Worm (Caenorhabditis elegans): ENCODE results near the gene cgr-1.

The cgr-1 gene

DNA sequence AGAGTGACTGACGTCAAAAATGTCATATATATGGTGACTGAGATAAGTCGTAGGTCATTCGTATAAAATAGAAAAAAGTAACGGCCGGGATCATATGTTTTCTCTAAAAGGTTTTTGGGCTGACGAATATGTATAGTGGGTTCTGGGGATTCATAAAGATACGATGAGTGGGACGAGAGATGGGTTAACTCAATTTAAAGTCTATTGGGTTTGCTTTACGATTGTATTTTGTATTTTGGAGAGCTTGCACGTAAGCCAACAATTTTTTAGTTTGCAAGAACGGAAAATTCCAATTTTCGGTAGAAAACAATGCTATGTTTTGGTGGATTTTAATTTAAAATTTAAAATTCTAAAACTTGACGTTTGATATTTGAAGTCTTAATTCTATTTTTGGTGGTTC, 15.8 kb downstream of the cgr-1 start:
- no peak for TF ChIP-seq nhr-25 (tag; optimal IDR thresholded peaks at IDR 0.05)
- no peak for TF ChIP-seq nhr-237 (tag; optimal IDR thresholded peaks at IDR 0.05)
- no peak for TF ChIP-seq ztf-11 (tag; optimal IDR thresholded peaks at IDR 0.05)

- TF ChIP-seq R02D3.7 (tag; optimal IDR thresholded peaks at IDR 0.05) (no peak), lin-39 (tag; optimal IDR thresholded peaks at IDR 0.05) (no peak), elt-1 (tag; optimal IDR thresholded peaks at IDR 0.05) (no peak)
These were observed 16.8 kb downstream of the cgr-1 start for ce11 chrX:3583436-3583835.

ce11 chrX:3581813-3582212, 18.4 kb downstream of the cgr-1 start:
- TF ChIP-seq nhr-237 (tag; optimal IDR thresholded peaks at IDR 0.05) (no peak), elt-1 (tag; optimal IDR thresholded peaks at IDR 0.05) (no peak), unc-62 (GFP tag; optimal IDR thresholded peaks at IDR 0.05) (no peak), elt-2 (tag; optimal IDR thresholded peaks at IDR 0.05) (no peak), nhr-11 (tag; optimal IDR thresholded peaks at IDR 0.05) (no peak), pha-4 (tag; optimal IDR thresholded peaks at IDR 0.05) (no peak), daf-12 (tag; optimal IDR thresholded peaks at IDR 0.05) (no peak), nhr-28 (tag; optimal IDR thresholded peaks at IDR 0.05) (no peak), hmg-11 (tag; optimal IDR thresholded peaks at IDR 0.05) (no peak), fos-1 (tag; optimal IDR thresholded peaks at IDR 0.05) (no peak), nhr-67 (tag; optimal IDR thresholded peaks at IDR 0.05) (no peak)

DNA sequence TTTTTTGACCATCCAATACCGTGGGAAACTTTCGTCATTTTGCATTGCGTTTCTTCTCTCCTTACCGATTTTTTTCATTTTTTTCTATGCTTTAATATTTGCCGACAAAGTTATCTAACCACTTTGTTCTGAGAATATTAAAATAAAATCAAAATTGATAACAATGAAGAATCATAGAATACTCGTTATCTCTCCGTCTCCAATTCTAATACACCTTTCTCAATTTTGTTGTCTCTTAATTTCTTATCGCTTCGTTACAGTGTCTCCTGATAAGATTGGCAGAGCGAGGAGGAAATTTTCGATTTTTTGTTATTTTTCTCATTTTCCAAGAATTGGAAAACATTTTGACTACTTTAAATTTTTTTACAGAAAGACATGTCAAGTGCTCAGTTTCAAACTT, 24.0 kb downstream of the cgr-1 start, which contains the start of gene ckc-1:
ckc-1 (plus strand) TSS at position 368 of the 400 bp plus-strand sequence.
- TF ChIP-seq elt-3 (tag; optimal IDR thresholded peaks at IDR 0.05) = peak in 1 of 3 experiments; percentile 67
- TF ChIP-seq ceh-28 (tag; optimal IDR thresholded peaks at IDR 0.05) = peak; percentile 3
- TF ChIP-seq pqm-1 (tag; optimal IDR thresholded peaks at IDR 0.05) = peak; percentile 100
- peak; percentile 39 for TF ChIP-seq pha-4 (tag; optimal IDR thresholded peaks at IDR 0.05)
- TF ChIP-seq elt-2 (tag; optimal IDR thresholded peaks at IDR 0.05) = peak; percentile 99
- no peak for TF ChIP-seq nhr-43 (tag; optimal IDR thresholded peaks at IDR 0.05; ENCODE audit: poor library complexity, severe bottlenecking)
- peak; percentile 68 for TF ChIP-seq jun-1 (tag; optimal IDR thresholded peaks at IDR 0.05)
- TF ChIP-seq zag-1 (tag; optimal IDR thresholded peaks at IDR 0.05) = no peak

ce11 chrX:3573482-3573881, 26.8 kb downstream of the cgr-1 start, which contains the start of gene T27A10.5:
Gene T27A10.5, minus strand, starts transcription at chrX:3573582.
- TF ChIP-seq ceh-82 (tag; optimal IDR thresholded peaks at IDR 0.05) (no peak), lin-39 (tag; optimal IDR thresholded peaks at IDR 0.05) (no peak), ceh-28 (tag; optimal IDR thresholded peaks at IDR 0.05) (no peak), nhr-77 (tag; optimal IDR thresholded peaks at IDR 0.05) (no peak), jun-1 (tag; optimal IDR thresholded peaks at IDR 0.05) (no peak), zag-1 (tag; optimal IDR thresholded peaks at IDR 0.05) (no peak), elt-1 (tag; optimal IDR thresholded peaks at IDR 0.05) (no peak), ama-1 (optimal IDR thresholded peaks at IDR 0.05) (no peak), egl-5 (tag; optimal IDR thresholded peaks at IDR 0.05) (no peak), pqm-1 (tag; optimal IDR thresholded peaks at IDR 0.05) (no peak), hmg-11 (tag; optimal IDR thresholded peaks at IDR 0.05) (no peak), mml-1 (tag; optimal IDR thresholded peaks at IDR 0.05) (no peak), pha-4 (tag; optimal IDR thresholded peaks at IDR 0.05) (no peak), nhr-23 (tag; optimal IDR thresholded peaks at IDR 0.05) (no peak), elt-3 (tag; optimal IDR thresholded peaks at IDR 0.05) (no peak), unc-62 (GFP tag; optimal IDR thresholded peaks at IDR 0.05) (no peak)

DNA sequence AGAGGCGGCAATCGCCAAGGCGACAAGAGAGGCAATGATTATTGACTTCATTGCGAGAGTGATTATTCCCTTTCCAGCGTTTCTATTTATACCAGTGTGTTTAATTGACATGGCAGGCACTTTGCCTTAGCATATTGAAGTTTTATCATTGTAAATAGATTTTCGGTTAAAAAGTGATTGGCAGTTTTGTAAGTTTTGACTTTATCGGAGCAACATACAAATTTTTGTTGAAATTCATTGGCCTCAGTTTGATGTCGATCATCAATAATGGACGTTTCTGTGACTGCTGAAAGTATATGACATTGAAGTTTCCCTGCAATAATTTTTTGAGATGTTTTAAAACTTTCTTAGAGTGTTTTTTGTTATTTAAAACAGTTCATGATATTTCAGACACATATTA, 27.8 kb downstream of the cgr-1 start, which contains the start of gene vit-3:
vit-3 (minus strand) TSS at position 60 of the 400 bp plus-strand sequence.
- TF ChIP-seq jun-1 (tag; optimal IDR thresholded peaks at IDR 0.05) (no peak), unc-62 (GFP tag; optimal IDR thresholded peaks at IDR 0.05) (no peak), pha-4 (tag; optimal IDR thresholded peaks at IDR 0.05) (no peak), egl-5 (tag; optimal IDR thresholded peaks at IDR 0.05) (no peak), daf-12 (tag; optimal IDR thresholded peaks at IDR 0.05) (no peak), nhr-25 (tag; optimal IDR thresholded peaks at IDR 0.05) (no peak), lsy-12 (tag; optimal IDR thresholded peaks at IDR 0.05) (no peak), ceh-82 (tag; optimal IDR thresholded peaks at IDR 0.05) (no peak), nhr-12 (tag; optimal IDR thresholded peaks at IDR 0.05) (no peak), snpc-4 (tag; optimal IDR thresholded peaks at IDR 0.05) (no peak), egl-27 (tag; optimal IDR thresholded peaks at IDR 0.05) (no peak), unc-39 (tag; optimal IDR thresholded peaks at IDR 0.05) (no peak), ama-1 (optimal IDR thresholded peaks at IDR 0.05) (no peak), nhr-28 (tag; optimal IDR thresholded peaks at IDR 0.05) (no peak), sea-2 (GFP tag; optimal IDR thresholded peaks at IDR 0.05) (no peak), ceh-16 (tag; optimal IDR thresholded peaks at IDR 0.05) (no peak), fkh-2 (tag; optimal IDR thresholded peaks at IDR 0.05) (no peak), nhr-43 (tag; optimal IDR thresholded peaks at IDR 0.05; ENCODE audit: poor library complexity, severe bottlenecking) (no peak)
